Worm (Caenorhabditis elegans): ENCODE data around the gene cah-3.
A peak's percentile ranks its signal among the peaks of the same experiment; 100 is the strongest.
"Not testable (repeated sequence)": the region's sequence is repeated elsewhere in the genome, so short reads cannot be mapped to it uniquely, and the experiment has no call there.

Gene cah-3

DNA sequence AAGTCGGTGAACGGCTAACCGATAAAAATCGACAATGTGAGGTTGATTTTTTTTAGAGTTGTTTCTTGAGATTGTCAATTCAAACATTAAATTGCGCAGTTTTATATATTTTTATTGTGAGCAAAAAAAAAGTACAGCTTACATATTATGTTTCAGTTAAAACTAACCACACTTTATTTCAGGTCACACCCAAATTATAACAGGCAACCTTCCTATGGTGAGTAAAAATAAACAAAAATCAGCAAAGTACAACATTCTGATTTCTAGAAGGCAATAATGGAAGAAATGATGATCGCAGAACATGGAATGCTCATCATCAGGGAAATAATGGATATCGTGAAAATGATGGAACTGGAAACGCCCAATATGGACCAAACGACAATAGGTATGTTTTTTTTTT, 7.3 kb downstream of the cah-3 start, which contains the start of gene K05G3.2:
Gene K05G3.2, plus strand, starts transcription at position 301 of the 400 bp plus-strand sequence.
- TF ChIP-seq pqm-1 (tag; optimal IDR thresholded peaks at IDR 0.05) (no peak), nhr-23 (tag; optimal IDR thresholded peaks at IDR 0.05) (no peak), elt-2 (tag; optimal IDR thresholded peaks at IDR 0.05) (no peak), nhr-77 (tag; optimal IDR thresholded peaks at IDR 0.05) (no peak), nhr-12 (tag; optimal IDR thresholded peaks at IDR 0.05) (no peak), elt-1 (tag; optimal IDR thresholded peaks at IDR 0.05) (no peak), nhr-25 (tag; optimal IDR thresholded peaks at IDR 0.05) (no peak), R02D3.7 (tag; optimal IDR thresholded peaks at IDR 0.05) (no peak), ceh-82 (tag; optimal IDR thresholded peaks at IDR 0.05) (no peak), fkh-10 (GFP tag; optimal IDR thresholded peaks at IDR 0.05) (no peak), ceh-9 (tag; optimal IDR thresholded peaks at IDR 0.05) (no peak), snpc-4 (tag; optimal IDR thresholded peaks at IDR 0.05) (no peak), nhr-67 (tag; optimal IDR thresholded peaks at IDR 0.05) (no peak), nhr-43 (tag; optimal IDR thresholded peaks at IDR 0.05; ENCODE audit: poor library complexity, severe bottlenecking) (no peak), skn-1 (tag; optimal IDR thresholded peaks at IDR 0.05) (no peak)

- TF ChIP-seq R02D3.7 (tag; optimal IDR thresholded peaks at IDR 0.05) = no peak
- TF ChIP-seq fkh-2 (tag; optimal IDR thresholded peaks at IDR 0.05) = no peak
- no peak for TF ChIP-seq lin-39 (tag; optimal IDR thresholded peaks at IDR 0.05)
- no peak for TF ChIP-seq zag-1 (tag; optimal IDR thresholded peaks at IDR 0.05)
- no peak for TF ChIP-seq jun-1 (tag; optimal IDR thresholded peaks at IDR 0.05)
- TF ChIP-seq nhr-67 (tag; optimal IDR thresholded peaks at IDR 0.05) = no peak
- no peak for TF ChIP-seq sea-2 (GFP tag; optimal IDR thresholded peaks at IDR 0.05)
- no peak for TF ChIP-seq nhr-237 (tag; optimal IDR thresholded peaks at IDR 0.05)
- no peak for TF ChIP-seq eor-1 (tag; optimal IDR thresholded peaks at IDR 0.05)
- no peak for TF ChIP-seq ama-1 (optimal IDR thresholded peaks at IDR 0.05)
- no peak for TF ChIP-seq mdl-1 (tag; optimal IDR thresholded peaks at IDR 0.05)
- TF ChIP-seq hmg-11 (tag; optimal IDR thresholded peaks at IDR 0.05) = no peak
- no peak for TF ChIP-seq pha-4 (tag; optimal IDR thresholded peaks at IDR 0.05)
- no peak for TF ChIP-seq nhr-43 (tag; optimal IDR thresholded peaks at IDR 0.05; ENCODE audit: poor library complexity, severe bottlenecking)
- TF ChIP-seq elt-2 (tag; optimal IDR thresholded peaks at IDR 0.05) = no peak
- TF ChIP-seq elt-3 (tag; optimal IDR thresholded peaks at IDR 0.05) = no peak
- no peak for TF ChIP-seq lsy-12 (tag; optimal IDR thresholded peaks at IDR 0.05)
- TF ChIP-seq ztf-4 (tag; optimal IDR thresholded peaks at IDR 0.05) = no peak
Observed at ce11 chrX:16501032-16501431, 13.8 kb downstream of the cah-3 start, which contains the start of gene K05G3.1. TSS of gene K05G3.1 (plus strand) at chrX:16501332.

- peak; percentile 18 for TF ChIP-seq elt-2 (tag; optimal IDR thresholded peaks at IDR 0.05)
- no peak for TF ChIP-seq nhr-23 (tag; optimal IDR thresholded peaks at IDR 0.05)
- TF ChIP-seq nfya-1 (tag; optimal IDR thresholded peaks at IDR 0.05; ENCODE audit: insufficient read depth) = peak; percentile 13
Observed at ce11 chrX:16502997-16503396, 15.7 kb downstream of the cah-3 start.

- TF ChIP-seq lin-15B (tag; optimal IDR thresholded peaks at IDR 0.05) = no peak
- TF ChIP-seq skn-1 (tag; optimal IDR thresholded peaks at IDR 0.05) = no peak
- TF ChIP-seq mdl-1 (tag; optimal IDR thresholded peaks at IDR 0.05) = no peak
- no peak for TF ChIP-seq unc-62 (GFP tag; optimal IDR thresholded peaks at IDR 0.05)
- TF ChIP-seq pha-4 (tag; optimal IDR thresholded peaks at IDR 0.05) = no peak
- TF ChIP-seq lin-39 (tag; optimal IDR thresholded peaks at IDR 0.05) = no peak
- no peak for TF ChIP-seq nhr-237 (tag; optimal IDR thresholded peaks at IDR 0.05)
Observed at ce11 chrX:16505348-16505747, 18.1 kb downstream of the cah-3 start, which contains the start of gene T25D1.3. TSS of gene T25D1.3 (plus strand) at chrX:16505648.

- TF ChIP-seq fos-1, nhr-11, lin-15B (tag; optimal IDR thresholded peaks at IDR 0.05): not testable (repeated sequence)
Observed at ce11 chrX:16515265-16515664, 28.0 kb downstream of the cah-3 start, which contains the start of gene T25D1.2. TSS of gene T25D1.2 (plus strand) at chrX:16515565.

Data from whole organism, L3 larva.